Fruit fly (Drosophila melanogaster) whole organism, embryonic: ENCODE measurements around the gene pnt.

Experiments
- Aef1 ChIP-seq: fragments of 200-800 bp; sonication (Bioruptor generic); IDR thresholded peaks from 3 replicates; pipeline ENCODE4 v1.3.6; 2022; ENCODE audit warnings: missing biosample characterization, missing genetic modification characterization
- BEAF-32 ChIP-seq: fragments of 200-800 bp; sonication (Bioruptor generic); optimal IDR thresholded peaks from 3 replicates; lab custom pipeline; 2017; ENCODE audit warnings: missing biosample characterization, missing genetic modification characterization, mild to moderate bottlenecking, moderate library complexity, missing genetic modification reagents
- CG10979 ChIP-seq: fragments of 200-800 bp; sonication (Bioruptor generic); optimal IDR thresholded peaks from 2 replicates; lab custom pipeline; 2018; ENCODE audit warnings: missing biosample characterization, mild to moderate bottlenecking, missing genetic modification characterization, moderate library complexity
- CG11247 ChIP-seq: fragments of 200-800 bp; sonication (Bioruptor generic); IDR thresholded peaks from 2 replicates; pipeline ENCODE4 v1.3.6; 2022; ENCODE audit warnings: missing biosample characterization, missing genetic modification characterization
- CG43689 ChIP-seq: fragments of 200-800 bp; sonication (Bioruptor generic); IDR thresholded peaks from 2 replicates; pipeline ENCODE4 v1.3.6; 2022; ENCODE audit warnings: missing biosample characterization, missing genetic modification characterization
- Spps ChIP-seq: fragments of 200-800 bp; sonication (Bioruptor generic); optimal IDR thresholded peaks from 2 replicates; lab custom pipeline; 2018; ENCODE audit warnings: missing biosample characterization, mild to moderate bottlenecking, missing genetic modification characterization
- lilli ChIP-seq: fragments of 200-800 bp; sonication (Bioruptor generic); optimal IDR thresholded peaks from 3 replicates; lab custom pipeline; 2016; ENCODE audit warnings: missing biosample characterization, missing genetic modification characterization
- sug ChIP-seq: fragments of 200-800 bp; optimal IDR thresholded peaks from 2 replicates; lab custom pipeline; 2019; ENCODE audit warnings: missing biosample characterization, mild to moderate bottlenecking, missing genetic modification characterization, moderate library complexity

DNA sequence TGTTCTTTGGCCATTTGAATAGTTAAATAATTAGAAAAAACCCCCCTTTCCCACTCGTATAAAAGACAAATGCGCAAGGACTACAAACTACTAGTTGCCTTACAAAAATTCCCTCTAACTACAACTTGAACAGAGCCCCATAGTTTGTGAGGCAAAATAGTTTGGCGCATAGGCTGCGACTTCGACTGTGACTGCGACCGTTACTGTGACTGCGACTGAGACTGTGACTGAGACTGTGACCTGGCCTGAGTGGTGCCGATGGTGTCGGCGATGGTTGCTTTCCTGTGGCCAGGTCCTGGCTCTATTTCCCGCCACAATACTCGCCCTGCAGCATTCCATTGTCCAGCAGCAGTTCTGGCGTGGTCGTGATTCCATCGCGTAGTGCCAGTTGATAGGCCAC lies 31.3 kb upstream of the pnt start:
- TF ChIP-seq sug (no peak), CG43689 (GFP tag; lab: Robert Waterston, UW) (no peak), CG11247 (GFP tag; lab: Robert Waterston, UW) (no peak), Spps (tag; lab: Kevin White, UChicago) (no peak), lilli (no peak), Aef1 (no peak), BEAF-32 (GFP tag; lab: Kevin White, UChicago) (no peak), CG10979 (tag; lab: Kevin White, UChicago) (no peak)
